Worm (Caenorhabditis elegans) whole organism, L4 larva: ENCODE measurements around the gene F53F4.17.

Experiments
- F49E8.2 ChIP-seq: sonication (generic microtip); optimal IDR thresholded peaks from 2 replicates; lab custom pipeline; 2016; ENCODE audit warnings: missing compliant biosample characterization, mild to moderate bottlenecking, missing genetic modification characterization, borderline replicate concordance
- R02D3.7 ChIP-seq: fragments of 150-350 bp; sonication (generic microtip); optimal IDR thresholded peaks from 3 replicates; lab custom pipeline; 2014; ENCODE audit warnings: missing biosample characterization, missing genetic modification characterization
- aha-1 ChIP-seq: fragments of 150-350 bp; peaks from one replicate; lab custom pipeline; 2014; ENCODE audit warnings: missing biosample characterization, missing genetic modification characterization
- ceh-82 ChIP-seq: sonication (generic microtip); optimal IDR thresholded peaks from 2 replicates; lab custom pipeline; 2017; ENCODE audit warnings: missing biosample characterization, missing genetic modification characterization
- ces-1 ChIP-seq: fragments of 150-350 bp; sonication (generic microtip); optimal IDR thresholded peaks from 4 replicates; lab custom pipeline; 2014; ENCODE audit warnings: missing biosample characterization, missing genetic modification reagents, missing genetic modification characterization
- daf-12 ChIP-seq: fragments of 150-350 bp; optimal IDR thresholded peaks from 2 replicates; lab custom pipeline; 2014; ENCODE audit warnings: missing biosample characterization, missing genetic modification reagents, missing genetic modification characterization
- dmd-9 ChIP-seq: fragments of 200-800 bp; sonication (Bioruptor generic); IDR thresholded peaks from 2 replicates; pipeline ENCODE4 v1.3.6; 2022; ENCODE audit warnings: missing genetic modification reagents, missing genetic modification characterization, missing compliant biosample characterization
- lin-1 ChIP-seq: fragments of 200-800 bp; sonication (Bioruptor generic); IDR thresholded peaks from 2 replicates; pipeline ENCODE4 v1.3.6; 2022; ENCODE audit warnings: missing genetic modification reagents, missing genetic modification characterization, missing compliant biosample characterization
- lin-13 ChIP-seq: fragments of 150-350 bp; optimal IDR thresholded peaks from 2 replicates; lab custom pipeline; 2014; ENCODE audit warnings: missing biosample characterization, missing genetic modification reagents, missing genetic modification characterization
- mep-1 ChIP-seq: fragments of 150-350 bp; sonication (generic microtip); optimal IDR thresholded peaks from 3 replicates; lab custom pipeline; 2014; ENCODE audit warnings: missing biosample characterization, missing genetic modification characterization
- nhr-10 ChIP-seq: fragments of 150-350 bp; optimal IDR thresholded peaks from 2 replicates; lab custom pipeline; 2014; ENCODE audit warnings: missing biosample characterization, missing genetic modification characterization
- nhr-25 ChIP-seq: sonication (generic microtip); optimal IDR thresholded peaks from 2 replicates; lab custom pipeline; 2017; ENCODE audit warnings: missing genetic modification characterization, mild to moderate bottlenecking, missing compliant biosample characterization, antibody characterized with exemption, moderate library complexity, borderline replicate concordance; ENCODE audit not compliant: insufficient read depth
- spr-3 ChIP-seq: fragments of 200-800 bp; sonication (Bioruptor generic); optimal IDR thresholded peaks from 2 replicates; lab custom pipeline; 2018; ENCODE audit warnings: mild to moderate bottlenecking, missing genetic modification characterization, missing compliant biosample characterization
- unc-62 ChIP-seq, 3 experiments: fragments of 150-350 bp in 1 of 3; sonication (generic microtip); optimal IDR thresholded peaks in 2 of 3; peaks in 1 of 3; 1 replicate in 1 of 3; 2 replicates in 2 of 3; lab custom pipeline; 2014 to 2017; ENCODE audit warnings: missing biosample characterization in 3 of 3, missing genetic modification characterization in 3 of 3, missing genetic modification reagents in 3 of 3, missing genotype in 1 of 3

ce11 chrV:13606651-13607242 is 18.7 kb downstream of the F53F4.17 start, which contains the start of gene fmo-4:
- TF ChIP-seq unc-62 (GFP tag; optimal IDR thresholded peaks at IDR 0.05 in 1 of 2; lab: Kevin White, UChicago) (peak in 1 of 2 experiments; percentile 58), unc-62 (tag; optimal IDR thresholded peaks at IDR 0.05; lab: Kevin White, UChicago) (no peak), dmd-9 (no peak), nhr-10 (tag; lab: Kevin White, UChicago) (no peak), aha-1 (tag; lab: Kevin White, UChicago) (peak; percentile 44), ceh-82 (tag; lab: Kevin White, UChicago) (no peak), R02D3.7 (no peak), spr-3 (no peak), F49E8.2 (no peak), lin-1 (GFP tag; lab: Robert Waterston, UW) (no peak), lin-13 (GFP tag; lab: Kevin White, UChicago) (no peak), nhr-25 (tag; lab: Kevin White, UChicago) (no peak), ces-1 (no peak), mep-1 (tag; lab: Kevin White, UChicago) (no peak), daf-12 (tag; lab: Kevin White, UChicago) (no peak)
